Fruit fly (Drosophila melanogaster) whole organism, embryonic: ENCODE results near the gene CG14096.

Source experiments
- CG12219 ChIP-seq: fragments of 200-800 bp; sonication (Bioruptor generic); optimal IDR thresholded peaks from 3 replicates; lab custom pipeline; 2018; ENCODE audit warnings: missing biosample characterization, mild to moderate bottlenecking, missing genetic modification characterization
- CG12769 ChIP-seq: fragments of 200-800 bp; sonication (Bioruptor generic); optimal IDR thresholded peaks from 2 replicates; lab custom pipeline; 2019; ENCODE audit warnings: missing biosample characterization, mild to moderate bottlenecking, missing genetic modification characterization, moderate library complexity
- CG13296 ChIP-seq: fragments of 200-800 bp; sonication (Bioruptor generic); optimal IDR thresholded peaks from 3 replicates; lab custom pipeline; 2018; ENCODE audit warnings: missing biosample characterization, mild to moderate bottlenecking, missing genetic modification characterization
- CG13894 ChIP-seq: fragments of 200-800 bp; sonication (Bioruptor generic); optimal IDR thresholded peaks from 3 replicates; lab custom pipeline; 2018; ENCODE audit warnings: missing biosample characterization, mild to moderate bottlenecking, missing genetic modification characterization, moderate library complexity
- CG15073 ChIP-seq: fragments of 200-800 bp; sonication (Bioruptor generic); optimal IDR thresholded peaks from 2 replicates; lab custom pipeline; 2016; ENCODE audit warnings: missing biosample characterization, missing genetic modification characterization
- CG15269 ChIP-seq: fragments of 200-800 bp; sonication (Bioruptor generic); optimal IDR thresholded peaks from 2 replicates; lab custom pipeline; 2018; ENCODE audit warnings: missing biosample characterization, mild to moderate bottlenecking, missing genetic modification characterization, moderate library complexity
- CG2678 ChIP-seq: fragments of 200-800 bp; sonication (Bioruptor generic); optimal IDR thresholded peaks from 3 replicates; lab custom pipeline; 2019; ENCODE audit warnings: missing biosample characterization, mild to moderate bottlenecking, missing genetic modification characterization, moderate library complexity
- CG3163 ChIP-seq: fragments of 200-800 bp; sonication (Bioruptor generic); optimal IDR thresholded peaks from 3 replicates; lab custom pipeline; 2016; ENCODE audit warnings: missing biosample characterization, missing genetic modification characterization
- CG3281 ChIP-seq: fragments of 200-800 bp; sonication (Bioruptor generic); optimal IDR thresholded peaks from 3 replicates; lab custom pipeline; 2017; ENCODE audit warnings: missing biosample characterization, mild to moderate bottlenecking, missing genetic modification characterization
- CG4854 ChIP-seq: fragments of 200-800 bp; sonication (Bioruptor generic); optimal IDR thresholded peaks from 2 replicates; lab custom pipeline; 2016; ENCODE audit warnings: missing biosample characterization, missing genetic modification characterization, inconsistent platforms
- CG7928 ChIP-seq: fragments of 200-800 bp; sonication (Bioruptor generic); optimal IDR thresholded peaks from 2 replicates; lab custom pipeline; 2017; ENCODE audit warnings: missing biosample characterization, mild to moderate bottlenecking, missing genetic modification characterization
- CG7963 ChIP-seq: fragments of 200-800 bp; sonication (Bioruptor generic); IDR thresholded peaks from 3 replicates; pipeline ENCODE4 v1.3.6; 2022; ENCODE audit warnings: missing biosample characterization, missing genetic modification characterization; ENCODE audit not compliant: partially characterized antibody
- CG8281 ChIP-seq: fragments of 200-800 bp; sonication (Bioruptor generic); optimal IDR thresholded peaks from 2 replicates; lab custom pipeline; 2018; ENCODE audit warnings: missing biosample characterization, mild to moderate bottlenecking, missing genetic modification characterization, moderate library complexity
- CG8290 ChIP-seq, 3 experiments: fragments of 200-800 bp; sonication (Bioruptor generic); optimal IDR thresholded peaks; 2 replicates each; lab custom pipeline; 2016 to 2019; ENCODE audit warnings: missing biosample characterization in 3 of 3, missing genetic modification characterization in 3 of 3, mild to moderate bottlenecking in 2 of 3, moderate library complexity in 1 of 3
- CG8359 ChIP-seq: fragments of 200-800 bp; sonication (Bioruptor generic); optimal IDR thresholded peaks from 2 replicates; lab custom pipeline; 2017; ENCODE audit warnings: missing biosample characterization, mild to moderate bottlenecking, missing genetic modification characterization, borderline replicate concordance
- CG9437 ChIP-seq: fragments of 200-800 bp; sonication (Bioruptor generic); optimal IDR thresholded peaks from 2 replicates; lab custom pipeline; 2018; ENCODE audit warnings: missing biosample characterization, mild to moderate bottlenecking, missing genetic modification characterization
- Dbx ChIP-seq: fragments of 200-800 bp; sonication (Bioruptor generic); IDR thresholded peaks from 3 replicates; pipeline ENCODE4 v1.3.6; 2022; ENCODE audit warnings: missing biosample characterization, missing genetic modification characterization
- Dek ChIP-seq: fragments of 200-800 bp; sonication (Bioruptor generic); optimal IDR thresholded peaks from 3 replicates; lab custom pipeline; 2019; ENCODE audit warnings: missing biosample characterization, mild to moderate bottlenecking, missing genetic modification characterization, moderate library complexity
- ERR ChIP-seq: fragments of 200-800 bp; sonication (Bioruptor generic); optimal IDR thresholded peaks from 2 replicates; lab custom pipeline; 2016; ENCODE audit warnings: missing biosample characterization, missing genetic modification characterization
- Fer1 ChIP-seq: fragments of 200-800 bp; sonication (Bioruptor generic); optimal IDR thresholded peaks from 2 replicates; lab custom pipeline; 2017; ENCODE audit warnings: missing biosample characterization, mild to moderate bottlenecking, missing genetic modification characterization
- MESR4 ChIP-seq: fragments of 200-800 bp; sonication (Bioruptor generic); optimal IDR thresholded peaks from 2 replicates; lab custom pipeline; 2018; ENCODE audit warnings: missing biosample characterization, mild to moderate bottlenecking, missing genetic modification characterization, moderate library complexity
- Med ChIP-seq: fragments of 200-800 bp; sonication (Bioruptor generic); peaks from one replicate; lab custom pipeline; 2016; ENCODE audit warnings: missing biosample characterization, missing genetic modification characterization, mild to moderate bottlenecking, inconsistent platforms, moderate library complexity
- PHDP ChIP-seq: fragments of 200-800 bp; sonication (Bioruptor generic); optimal IDR thresholded peaks from 3 replicates; lab custom pipeline; 2018; ENCODE audit warnings: missing biosample characterization, mild to moderate bottlenecking, missing genetic modification characterization, moderate library complexity
- Rx ChIP-seq: fragments of 200-800 bp; sonication (Bioruptor generic); IDR thresholded peaks from 2 replicates; pipeline ENCODE4 v1.3.6; 2022; ENCODE audit warnings: missing biosample characterization, missing genetic modification characterization
- Sry-β ChIP-seq: fragments of 200-800 bp; sonication (Bioruptor generic); optimal IDR thresholded peaks from 2 replicates; lab custom pipeline; 2018; ENCODE audit warnings: missing biosample characterization, mild to moderate bottlenecking, missing genetic modification characterization, moderate library complexity
- Ssrp ChIP-seq: fragments of 200-800 bp; sonication (Bioruptor generic); optimal IDR thresholded peaks from 2 replicates; lab custom pipeline; 2018; ENCODE audit warnings: missing biosample characterization, mild to moderate bottlenecking, missing genetic modification characterization, moderate library complexity
- Vsx1 ChIP-seq: fragments of 200-800 bp; sonication (Bioruptor generic); optimal IDR thresholded peaks from 2 replicates; lab custom pipeline; 2017; ENCODE audit warnings: missing biosample characterization, mild to moderate bottlenecking, missing genetic modification characterization, missing genetic modification reagents
- btn ChIP-seq: fragments of 200-800 bp; sonication (Bioruptor generic); optimal IDR thresholded peaks from 2 replicates; lab custom pipeline; 2016; ENCODE audit warnings: missing biosample characterization, missing genetic modification characterization
- chif ChIP-seq, 2 experiments: fragments of 200-800 bp; sonication (Bioruptor generic); optimal IDR thresholded peaks; 3 replicates each; lab custom pipeline; 2016; ENCODE audit warnings: missing biosample characterization in 2 of 2, missing genetic modification characterization in 2 of 2
- chinmo ChIP-seq: fragments of 200-800 bp; sonication (Bioruptor generic); IDR thresholded peaks from 4 replicates; pipeline ENCODE4 v1.3.6; 2022; ENCODE audit warnings: missing biosample characterization, missing genetic modification characterization; ENCODE audit not compliant: partially characterized antibody
- chm ChIP-seq: fragments of 200-800 bp; sonication (Bioruptor generic); IDR thresholded peaks from 2 replicates; pipeline ENCODE4 v1.3.6; 2022; ENCODE audit warnings: missing biosample characterization, missing genetic modification characterization
- corto ChIP-seq: fragments of 200-800 bp; sonication (Bioruptor generic); optimal IDR thresholded peaks from 2 replicates; lab custom pipeline; 2016; ENCODE audit warnings: missing biosample characterization, mild to moderate bottlenecking, missing genetic modification characterization, moderate library complexity
- da ChIP-seq: fragments of 200-800 bp; sonication (Bioruptor generic); optimal IDR thresholded peaks from 2 replicates; lab custom pipeline; 2016; ENCODE audit warnings: missing biosample characterization, missing genetic modification characterization
- dan ChIP-seq: fragments of 200-800 bp; sonication (Bioruptor generic); IDR thresholded peaks from 2 replicates; pipeline ENCODE4 v1.3.6; 2022; ENCODE audit warnings: missing biosample characterization, missing genetic modification characterization
- fd3F ChIP-seq: fragments of 200-800 bp; sonication (Bioruptor generic); optimal IDR thresholded peaks from 2 replicates; lab custom pipeline; 2018; ENCODE audit warnings: missing biosample characterization, mild to moderate bottlenecking, missing genetic modification characterization, moderate library complexity
- gsb ChIP-seq: fragments of 200-800 bp; sonication (Bioruptor generic); IDR thresholded peaks from 2 replicates; pipeline ENCODE4 v1.3.6; 2022; ENCODE audit warnings: missing biosample characterization, missing genetic modification characterization
- gsb-n ChIP-seq: fragments of 200-800 bp; sonication (Bioruptor generic); optimal IDR thresholded peaks from 3 replicates; lab custom pipeline; 2018; ENCODE audit warnings: missing biosample characterization, mild to moderate bottlenecking, missing genetic modification characterization
- hbn ChIP-seq: fragments of 200-800 bp; sonication (Bioruptor generic); IDR thresholded peaks from 2 replicates; pipeline ENCODE4 v1.3.6; 2022; ENCODE audit warnings: missing biosample characterization, missing genetic modification characterization; ENCODE audit not compliant: partially characterized antibody
- mld ChIP-seq: fragments of 200-800 bp; sonication (Bioruptor generic); IDR thresholded peaks from 3 replicates; pipeline ENCODE4 v1.3.6; 2022; ENCODE audit warnings: missing biosample characterization, missing genetic modification characterization; ENCODE audit not compliant: partially characterized antibody
- oc ChIP-seq: fragments of 200-800 bp; sonication (Bioruptor generic); optimal IDR thresholded peaks from 2 replicates; lab custom pipeline; 2018; ENCODE audit warnings: missing biosample characterization, mild to moderate bottlenecking, missing genetic modification characterization, moderate library complexity
- sd ChIP-seq: fragments of 200-800 bp; sonication (Bioruptor generic); optimal IDR thresholded peaks from 3 replicates; lab custom pipeline; 2018; ENCODE audit warnings: missing biosample characterization, mild to moderate bottlenecking, missing genetic modification characterization, moderate library complexity
- sens ChIP-seq: fragments of 200-800 bp; sonication (Bioruptor generic); peaks from one replicate; lab custom pipeline; 2016; ENCODE audit warnings: missing biosample characterization, missing genetic modification characterization
- slbo ChIP-seq: fragments of 200-800 bp; sonication (Bioruptor generic); IDR thresholded peaks from 2 replicates; pipeline ENCODE4 v1.3.6; 2022; ENCODE audit warnings: missing biosample characterization, missing genetic modification characterization
- tap ChIP-seq: fragments of 200-800 bp; optimal IDR thresholded peaks from 3 replicates; lab custom pipeline; 2019; ENCODE audit warnings: missing biosample characterization, mild to moderate bottlenecking, missing genetic modification characterization, moderate library complexity
- unpg ChIP-seq: fragments of 200-800 bp; sonication (Bioruptor generic); optimal IDR thresholded peaks from 3 replicates; lab custom pipeline; 2018; ENCODE audit warnings: missing biosample characterization, mild to moderate bottlenecking, missing genetic modification characterization, moderate library complexity
- wdn ChIP-seq: fragments of 200-800 bp; sonication (Bioruptor generic); IDR thresholded peaks from 2 replicates; pipeline ENCODE4 v1.3.6; 2022; ENCODE audit warnings: missing biosample characterization, missing genetic modification characterization
- wek ChIP-seq: fragments of 200-800 bp; sonication (Bioruptor generic); optimal IDR thresholded peaks from 3 replicates; lab custom pipeline; 2018; ENCODE audit warnings: missing biosample characterization, mild to moderate bottlenecking, missing genetic modification characterization, moderate library complexity
- wor ChIP-seq: fragments of 200-800 bp; sonication (Bioruptor generic); IDR thresholded peaks from 2 replicates; pipeline ENCODE4 v1.3.6; 2022; ENCODE audit warnings: missing biosample characterization, missing genetic modification characterization

The CG14096 gene

DNA sequence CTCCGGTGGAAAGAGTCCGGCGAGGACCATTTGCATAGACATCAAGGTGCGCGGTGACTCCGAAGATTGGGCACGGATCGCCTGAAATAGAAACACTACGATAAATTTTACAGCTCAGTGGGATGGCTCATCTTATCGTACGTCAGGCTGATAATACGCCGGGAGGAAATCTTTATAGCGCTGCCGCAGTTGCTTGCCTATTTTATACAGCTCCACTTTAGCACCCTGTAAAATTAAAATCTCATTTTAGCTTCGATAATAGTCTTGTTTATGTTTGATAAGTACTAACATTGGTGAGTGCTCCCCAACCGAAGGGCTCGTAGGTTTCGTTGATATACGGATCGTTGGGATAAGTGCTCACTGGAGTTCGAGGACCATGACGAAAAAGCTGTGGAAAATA is 32.5 kb upstream of the CG14096 start:
- no peak for TF ChIP-seq Dbx (GFP tag; lab: Robert Waterston, UW)
- TF ChIP-seq Med (GFP tag; lab: Kevin White, UChicago): peak; percentile 62
- TF ChIP-seq gsb (GFP tag; lab: Robert Waterston, UW): 0 out of 2 replicates have a peak, but pooled peaks have one; percentile 21
- TF ChIP-seq slbo (GFP tag; lab: Robert Waterston, UW): no peak
- peak; percentile 21 for TF ChIP-seq CG12769 (tag; lab: Kevin White, UChicago)
- no peak for TF ChIP-seq Sry-β (GFP tag; lab: Kevin White, UChicago)
- TF ChIP-seq CG8281 (tag; lab: Kevin White, UChicago): no peak
- no peak for TF ChIP-seq CG15073 (GFP tag; lab: Kevin White, UChicago)
- no peak for TF ChIP-seq Vsx1 (GFP tag; lab: Kevin White, UChicago)
- TF ChIP-seq da (GFP tag; lab: Kevin White, UChicago): no peak
- no peak for TF ChIP-seq wdn (GFP tag; lab: Robert Waterston, UW)
- TF ChIP-seq CG7963: no peak
- TF ChIP-seq CG7928 (GFP tag; lab: Kevin White, UChicago): no peak
- TF ChIP-seq Fer1 (GFP tag; lab: Kevin White, UChicago): peak; percentile 2
- no peak for TF ChIP-seq gsb-n (tag; lab: Kevin White, UChicago)
- TF ChIP-seq Dek: no peak
- TF ChIP-seq CG15269: peak; percentile 26
- peak; percentile 22 for TF ChIP-seq CG3281
- peak; percentile 7 for TF ChIP-seq CG13296 (GFP tag; lab: Kevin White, UChicago)
- TF ChIP-seq chif (GFP tag; optimal IDR thresholded peaks at IDR 0.05; lab: Kevin White, UChicago): no peak
- TF ChIP-seq fd3F: no peak
- TF ChIP-seq CG13894 (tag; lab: Kevin White, UChicago): peak; percentile 11
- no peak for TF ChIP-seq CG8290 (GFP tag; optimal IDR thresholded peaks at IDR 0.05; lab: Kevin White, UChicago)
- peak in 1 of 2 experiments; percentile 27 for TF ChIP-seq CG8290 (tag; optimal IDR thresholded peaks at IDR 0.05; lab: Kevin White, UChicago)
- TF ChIP-seq CG2678 (tag; lab: Kevin White, UChicago): peak; percentile 40
- TF ChIP-seq tap (tag; lab: Kevin White, UChicago): no peak

dm6 chr3L:19497623-19498022 is 30.7 kb upstream of the CG14096 start, which contains the start of gene CG9449:
CG9449 (minus strand) TSS chr3L:19497723.
- TF ChIP-seq CG9437 (GFP tag; lab: Kevin White, UChicago) (peak; percentile 12), sens (GFP tag; lab: Kevin White, UChicago) (peak; percentile 34), CG4854 (GFP tag; lab: Kevin White, UChicago) (no peak), dan (GFP tag; lab: Robert Waterston, UW) (no peak), wor (GFP tag; lab: Robert Waterston, UW) (no peak), Med (GFP tag; lab: Kevin White, UChicago) (peak; percentile 30), btn (no peak), PHDP (tag; lab: Kevin White, UChicago) (peak; percentile 29), CG3163 (GFP tag; lab: Kevin White, UChicago) (no peak), corto (GFP tag; lab: Kevin White, UChicago) (no peak), Sry-β (GFP tag; lab: Kevin White, UChicago) (no peak), hbn (GFP tag; lab: Robert Waterston, UW) (no peak), Ssrp (tag; lab: Kevin White, UChicago) (no peak)

- TF ChIP-seq MESR4 (GFP tag; lab: Kevin White, UChicago): no peak
- 0 out of 4 replicates have a peak, but pooled peaks have one; percentile 49 for TF ChIP-seq chinmo
- no peak for TF ChIP-seq Rx (GFP tag; lab: Robert Waterston, UW)
- no peak for TF ChIP-seq wek (GFP tag; lab: Kevin White, UChicago)
- TF ChIP-seq CG12219 (GFP tag; lab: Kevin White, UChicago): no peak
- no peak for TF ChIP-seq ERR (GFP tag; lab: Kevin White, UChicago)
- peak; percentile 51 for TF ChIP-seq sd (tag; lab: Kevin White, UChicago)
- no peak for TF ChIP-seq oc (tag; lab: Kevin White, UChicago)
- TF ChIP-seq CG8359 (GFP tag; lab: Kevin White, UChicago): peak; percentile 96
- TF ChIP-seq chm (GFP tag; lab: Robert Waterston, UW): no peak
- TF ChIP-seq CG15269: no peak
- no peak for TF ChIP-seq slbo (GFP tag; lab: Robert Waterston, UW)
- no peak for TF ChIP-seq unpg (GFP tag; lab: Kevin White, UChicago)
- no peak for TF ChIP-seq mld (GFP tag; lab: Robert Waterston, UW)
These were observed 30.3 kb upstream of the CG14096 start for dm6 chr3L:19497135-19497534.
